Worm (Caenorhabditis elegans): ENCODE measurements around the gene C50C3.1.

ce11 chrIII:8216224-8216623 lies 24.4 kb downstream of the C50C3.1 start, which contains the start of gene unc-86:
- TF ChIP-seq him-1 (tag; optimal IDR thresholded peaks at IDR 0.05) (no peak), dao-5 (tag; optimal IDR thresholded peaks at IDR 0.05) (no peak), W03F9.2 (tag; optimal IDR thresholded peaks at IDR 0.05) (no peak)
